Worm (Caenorhabditis elegans) whole organism, L4 larva: Measurements from ENCODE around the gene C07A9.9.

Experiments used
- F37D6.2 ChIP-seq: sonication (generic microtip); optimal IDR thresholded peaks from 2 replicates; lab custom pipeline; 2016; ENCODE audit warnings: mild to moderate bottlenecking, missing genetic modification characterization, missing compliant biosample characterization
- F44E2.7 ChIP-seq: fragments of 200-800 bp; sonication (Bioruptor generic); IDR thresholded peaks from 2 replicates; pipeline ENCODE4 v2.1.2; 2022; ENCODE audit warnings: missing genetic modification characterization, missing compliant biosample characterization
- F49E8.2 ChIP-seq: sonication (generic microtip); optimal IDR thresholded peaks from 2 replicates; lab custom pipeline; 2016; ENCODE audit warnings: missing compliant biosample characterization, mild to moderate bottlenecking, missing genetic modification characterization, borderline replicate concordance
- Y48G9A.11 ChIP-seq: fragments of 200-800 bp; sonication (Bioruptor generic); IDR thresholded peaks from 2 replicates; pipeline ENCODE4 v1.3.6; 2022; ENCODE audit warnings: missing genetic modification reagents, missing genetic modification characterization, missing compliant biosample characterization
- aha-1 ChIP-seq: fragments of 150-350 bp; peaks from one replicate; lab custom pipeline; 2014; ENCODE audit warnings: missing biosample characterization, missing genetic modification characterization
- ceh-20 ChIP-seq: fragments of 200-800 bp; sonication (Bioruptor generic); IDR thresholded peaks from 2 replicates; pipeline ENCODE4 v1.3.6; 2022; ENCODE audit warnings: missing genetic modification reagents, missing genetic modification characterization, missing compliant biosample characterization
- cey-2 ChIP-seq: sonication (generic microtip); optimal IDR thresholded peaks from 3 replicates; lab custom pipeline; 2017; ENCODE audit warnings: missing genetic modification characterization, mild to moderate bottlenecking, missing compliant biosample characterization, antibody characterized with exemption, borderline replicate concordance; ENCODE audit not compliant: insufficient read depth
- daf-16 ChIP-seq, 3 experiments: sonication (generic microtip); optimal IDR thresholded peaks; 2 replicates each; lab custom pipeline; 2016 to 2017; ENCODE audit warnings: missing genetic modification characterization in 3 of 3, missing genetic modification reagents in 3 of 3, mild to moderate bottlenecking in 2 of 3, missing compliant biosample characterization in 2 of 3, missing biosample characterization in 1 of 3, moderate library complexity in 1 of 3
- daf-19 ChIP-seq: fragments of 200-800 bp; sonication (Bioruptor generic); conservative IDR thresholded peaks from 2 replicates; pipeline ENCODE4 v1.3.6; 2022; ENCODE audit warnings: missing genetic modification characterization, missing compliant biosample characterization
- dmd-6 ChIP-seq: fragments of 200-800 bp; sonication (Bioruptor generic); IDR thresholded peaks from 2 replicates; pipeline ENCODE4 v1.3.6; 2022; ENCODE audit warnings: missing genetic modification reagents, missing genetic modification characterization, missing compliant biosample characterization
- dmd-9 ChIP-seq: fragments of 200-800 bp; sonication (Bioruptor generic); IDR thresholded peaks from 2 replicates; pipeline ENCODE4 v1.3.6; 2022; ENCODE audit warnings: missing genetic modification reagents, missing genetic modification characterization, missing compliant biosample characterization
- dpl-1 ChIP-seq: fragments of 150-350 bp; optimal IDR thresholded peaks from 2 replicates; lab custom pipeline; 2014; ENCODE audit warnings: missing biosample characterization, missing genetic modification reagents, missing genetic modification characterization
- dve-1 ChIP-seq: sonication (generic microtip); optimal IDR thresholded peaks from 2 replicates; lab custom pipeline; 2017; ENCODE audit warnings: antibody characterized with exemption, mild to moderate bottlenecking, missing genetic modification characterization, missing compliant biosample characterization; ENCODE audit not compliant: insufficient read depth
- hlh-11 ChIP-seq: fragments of 200-800 bp; sonication (Bioruptor generic); optimal IDR thresholded peaks from 2 replicates; lab custom pipeline; 2018; ENCODE audit warnings: mild to moderate bottlenecking, missing genetic modification characterization, missing compliant biosample characterization
- hlh-30 ChIP-seq: sonication (generic microtip); optimal IDR thresholded peaks from 2 replicates; lab custom pipeline; 2017; ENCODE audit warnings: antibody characterized with exemption, mild to moderate bottlenecking, missing genetic modification characterization, missing compliant biosample characterization; ENCODE audit not compliant: insufficient read depth
- jun-1 ChIP-seq: fragments of 150-350 bp; optimal IDR thresholded peaks from 2 replicates; lab custom pipeline; 2014; ENCODE audit warnings: missing biosample characterization, missing genetic modification reagents, missing genetic modification characterization
- lim-7 ChIP-seq: fragments of 200-800 bp; sonication (Bioruptor generic); IDR thresholded peaks from 2 replicates; pipeline ENCODE4 v1.3.6; 2022; ENCODE audit warnings: missing genetic modification characterization, missing compliant biosample characterization
- lin-13 ChIP-seq: fragments of 150-350 bp; optimal IDR thresholded peaks from 2 replicates; lab custom pipeline; 2014; ENCODE audit warnings: missing biosample characterization, missing genetic modification reagents, missing genetic modification characterization
- lin-15B ChIP-seq: fragments of 150-350 bp; sonication (generic microtip); optimal IDR thresholded peaks from 3 replicates; lab custom pipeline; 2014; ENCODE audit warnings: missing biosample characterization, missing genetic modification characterization
- lin-38 ChIP-seq: fragments of 200-800 bp; sonication (Bioruptor generic); IDR thresholded peaks from 2 replicates; pipeline ENCODE4 v1.3.6; 2022; ENCODE audit warnings: missing genetic modification reagents, missing genetic modification characterization, missing compliant biosample characterization
- lsy-2 ChIP-seq, 2 experiments: fragments of 150-350 bp in 1 of 2; sonication (generic microtip) in 1 of 2; optimal IDR thresholded peaks; 2 replicates each; lab custom pipeline; 2014 to 2017; ENCODE audit warnings: missing biosample characterization in 2 of 2, missing genetic modification characterization in 2 of 2
- madf-9 ChIP-seq: fragments of 200-800 bp; sonication (Bioruptor generic); conservative IDR thresholded peaks from 2 replicates; pipeline ENCODE4 v1.3.6; 2022; ENCODE audit warnings: missing genetic modification reagents, missing genetic modification characterization, missing compliant biosample characterization
- mes-2 ChIP-seq: sonication (generic microtip); optimal IDR thresholded peaks from 2 replicates; lab custom pipeline; 2016; ENCODE audit warnings: missing genotype, mild to moderate bottlenecking, missing genetic modification characterization, missing compliant biosample characterization; ENCODE audit not compliant: poor library complexity, severe bottlenecking
- mxl-3 ChIP-seq: fragments of 200-800 bp; sonication (Bioruptor generic); optimal IDR thresholded peaks from 2 replicates; lab custom pipeline; 2018; ENCODE audit warnings: mild to moderate bottlenecking, missing genetic modification characterization, missing compliant biosample characterization
- nhr-102 ChIP-seq: sonication (generic microtip); optimal IDR thresholded peaks from 2 replicates; lab custom pipeline; 2016; ENCODE audit warnings: mild to moderate bottlenecking, missing genetic modification characterization, moderate library complexity, missing compliant biosample characterization
- nhr-28 ChIP-seq: fragments of 150-350 bp; optimal IDR thresholded peaks from 2 replicates; lab custom pipeline; 2014; ENCODE audit warnings: missing biosample characterization, missing genetic modification characterization
- nhr-48 ChIP-seq: sonication (generic microtip); optimal IDR thresholded peaks from 2 replicates; lab custom pipeline; 2016; ENCODE audit warnings: mild to moderate bottlenecking, missing genetic modification characterization, missing compliant biosample characterization
- nhr-76 ChIP-seq: fragments of 150-350 bp; optimal IDR thresholded peaks from 2 replicates; lab custom pipeline; 2014; ENCODE audit warnings: missing biosample characterization, missing genetic modification characterization
- nhr-77 ChIP-seq: fragments of 150-350 bp; optimal IDR thresholded peaks from 2 replicates; lab custom pipeline; 2014; ENCODE audit warnings: missing biosample characterization, missing genetic modification characterization
- pqm-1 ChIP-seq: sonication (generic microtip); optimal IDR thresholded peaks from 2 replicates; lab custom pipeline; 2017; ENCODE audit warnings: missing biosample characterization, missing genetic modification characterization
- set-16 ChIP-seq: fragments of 200-800 bp; sonication (Bioruptor generic); IDR thresholded peaks from 2 replicates; pipeline ENCODE4 v1.3.6; 2022; ENCODE audit warnings: missing genetic modification reagents, missing genetic modification characterization, missing compliant biosample characterization
- skn-1 ChIP-seq: fragments of 150-350 bp; optimal IDR thresholded peaks from 2 replicates; lab custom pipeline; 2014; ENCODE audit warnings: missing biosample characterization, missing genetic modification characterization
- snpc-1.2 ChIP-seq: fragments of 200-800 bp; sonication (Bioruptor generic); IDR thresholded peaks from 2 replicates; pipeline ENCODE4 v1.3.6; 2022; ENCODE audit warnings: missing genetic modification reagents, missing genetic modification characterization, missing compliant biosample characterization
- spr-3 ChIP-seq: fragments of 200-800 bp; sonication (Bioruptor generic); optimal IDR thresholded peaks from 2 replicates; lab custom pipeline; 2018; ENCODE audit warnings: mild to moderate bottlenecking, missing genetic modification characterization, missing compliant biosample characterization
- unc-62 ChIP-seq, 3 experiments: fragments of 150-350 bp in 1 of 3; sonication (generic microtip); optimal IDR thresholded peaks in 2 of 3; peaks in 1 of 3; 1 replicate in 1 of 3; 2 replicates in 2 of 3; lab custom pipeline; 2014 to 2017; ENCODE audit warnings: missing biosample characterization in 3 of 3, missing genetic modification characterization in 3 of 3, missing genetic modification reagents in 3 of 3, missing genotype in 1 of 3
- vab-7 ChIP-seq: fragments of 200-800 bp; sonication (Bioruptor generic); IDR thresholded peaks from 2 replicates; pipeline ENCODE4 v1.3.6; 2022; ENCODE audit warnings: missing genetic modification reagents, missing genetic modification characterization, missing compliant biosample characterization
- zip-2 ChIP-seq: fragments of 150-350 bp; optimal IDR thresholded peaks from 2 replicates; lab custom pipeline; 2014; ENCODE audit warnings: missing biosample characterization, missing genetic modification characterization

The C07A9.9 gene

ce11 chrIII:9646440-9647021 is 20.9 kb downstream of the C07A9.9 start (continued):
- TF ChIP-seq lin-15B (tag; lab: Kevin White, UChicago) (no peak), F49E8.2 (tag; lab: Kevin White, UChicago) (no peak), snpc-1.2 (GFP tag; lab: Robert Waterston, UW) (no peak), lin-38 (GFP tag; lab: Robert Waterston, UW) (no peak), nhr-76 (tag; lab: Kevin White, UChicago) (no peak), unc-62 (GFP tag; optimal IDR thresholded peaks at IDR 0.05 in 1 of 2; lab: Kevin White, UChicago) (peak in 1 of 2 experiments; percentile 93), unc-62 (tag; optimal IDR thresholded peaks at IDR 0.05; lab: Kevin White, UChicago) (no peak), spr-3 (GFP tag; lab: Kevin White, UChicago) (no peak), madf-9 (GFP tag; lab: Robert Waterston, UW) (no peak), hlh-11 (tag; lab: Kevin White, UChicago) (peak; percentile 21), ceh-20 (GFP tag; lab: Robert Waterston, UW) (no peak), skn-1 (tag; lab: Kevin White, UChicago) (no peak), hlh-30 (tag; lab: Kevin White, UChicago) (peak; percentile 43), lsy-2 (tag; optimal IDR thresholded peaks at IDR 0.05; lab: Kevin White, UChicago) (no peak), mes-2 (tag; lab: Kevin White, UChicago) (no peak), cey-2 (tag; lab: Kevin White, UChicago) (no peak), F44E2.7 (GFP tag; lab: Robert Waterston, UW) (no peak), F37D6.2 (no peak), zip-2 (tag; lab: Kevin White, UChicago) (no peak)

- TF ChIP-seq nhr-28 (tag; lab: Kevin White, UChicago) = peak; percentile 4
- TF ChIP-seq mes-2 (tag; lab: Kevin White, UChicago) = no peak
- no peak for TF ChIP-seq dmd-9 (GFP tag; lab: Robert Waterston, UW)
- no peak for TF ChIP-seq Y48G9A.11 (GFP tag; lab: Robert Waterston, UW)
Observed at ce11 chrIII:9645099-9645498, 22.3 kb downstream of the C07A9.9 start.

ce11 chrIII:9642110-9642509 is 25.3 kb downstream of the C07A9.9 start:
- TF ChIP-seq dve-1 (tag; lab: Kevin White, UChicago) (no peak), nhr-48 (tag; lab: Kevin White, UChicago) (peak; percentile 29), skn-1 (tag; lab: Kevin White, UChicago) (no peak)

- TF ChIP-seq aha-1 (tag; lab: Kevin White, UChicago) = peak; percentile 13
- peak; percentile 85 for TF ChIP-seq set-16 (GFP tag; lab: Robert Waterston, UW)
- no peak for TF ChIP-seq lin-13 (GFP tag; lab: Kevin White, UChicago)
Observed at ce11 chrIII:9639281-9640050, 28.0 kb downstream of the C07A9.9 start.

- TF ChIP-seq pqm-1 (peak; percentile 99), daf-19 (no peak), nhr-102 (tag; lab: Kevin White, UChicago) (peak; percentile 6), mes-2 (tag; lab: Kevin White, UChicago) (peak; percentile 10), nhr-28 (tag; lab: Kevin White, UChicago) (peak; percentile 92), aha-1 (tag; lab: Kevin White, UChicago) (peak; percentile 72), nhr-48 (tag; lab: Kevin White, UChicago) (peak; percentile 50), dmd-6 (GFP tag; lab: Robert Waterston, UW) (peak; percentile 72), daf-16 (GFP tag; optimal IDR thresholded peaks at IDR 0.05; lab: Kevin White, UChicago) (no peak), daf-16 (tag; optimal IDR thresholded peaks at IDR 0.05; lab: Kevin White, UChicago) (peak; percentile 49), dve-1 (tag; lab: Kevin White, UChicago) (peak; percentile 65), vab-7 (GFP tag; lab: Robert Waterston, UW) (no peak), nhr-77 (peak; percentile 42), unc-62 (GFP tag; optimal IDR thresholded peaks at IDR 0.05 in 1 of 2; lab: Kevin White, UChicago) (peak in 1 of 2 experiments; percentile 82), unc-62 (tag; optimal IDR thresholded peaks at IDR 0.05; lab: Kevin White, UChicago) (no peak), lim-7 (GFP tag; lab: Robert Waterston, UW) (no peak), dpl-1 (no peak), jun-1 (tag; lab: Kevin White, UChicago) (no peak), mxl-3 (GFP tag; lab: Kevin White, UChicago) (peak; percentile 72)
Observed at ce11 chrIII:9638159-9638754, 29.2 kb downstream of the C07A9.9 start.
